Worm (Caenorhabditis elegans): ENCODE results near the gene K09D9.9.

- no peak for TF ChIP-seq dpl-1 (GFP tag; optimal IDR thresholded peaks at IDR 0.05)
- TF ChIP-seq ztf-26 (tag; optimal IDR thresholded peaks at IDR 0.05): no peak
- no peak for TF ChIP-seq hsf-1 (GFP tag; IDR thresholded peaks at IDR 0.05)
- no peak for TF ChIP-seq lsy-27 (tag; optimal IDR thresholded peaks at IDR 0.05; ENCODE audit: borderline replicate concordance, insufficient read depth)
- TF ChIP-seq pha-4 (tag; optimal IDR thresholded peaks at IDR 0.05): no peak
- no peak for TF ChIP-seq nhr-120 (GFP tag; IDR thresholded peaks at IDR 0.05)
- no peak for TF ChIP-seq gei-17 (GFP tag; optimal IDR thresholded peaks at IDR 0.05)
- TF ChIP-seq aptf-2 (GFP tag; conservative IDR thresholded peaks at IDR 0.05): no peak
- no peak for TF ChIP-seq unc-62 (GFP tag; optimal IDR thresholded peaks at IDR 0.05)
- no peak for TF ChIP-seq ztf-18 (tag; optimal IDR thresholded peaks at IDR 0.05)
- no peak for TF ChIP-seq repo-1 (tag; optimal IDR thresholded peaks at IDR 0.05)
- no peak for TF ChIP-seq nhr-27 (tag; optimal IDR thresholded peaks at IDR 0.05)
- no peak for TF ChIP-seq unc-130 (GFP tag; optimal IDR thresholded peaks at IDR 0.05)
Measured at ce11 chrV:3979053-3979452, 14.9 kb downstream of the K09D9.9 start, which contains the start of gene nlp-34.

All from whole organism, young adult.